Worm (Caenorhabditis elegans) whole organism, mixed stage, embryonic: ENCODE measurements around the gene lys-8.

Experiments
- M03D4.4 ChIP-seq: sonication (generic microtip); optimal IDR thresholded peaks from 2 replicates; lab custom pipeline; 2017; ENCODE audit warnings: mild to moderate bottlenecking, missing genetic modification characterization, missing compliant biosample characterization
- bed-3 ChIP-seq: fragments of 200-800 bp; sonication (Bioruptor generic); optimal IDR thresholded peaks from 3 replicates; lab custom pipeline; 2018; ENCODE audit warnings: mild to moderate bottlenecking, missing genetic modification characterization, moderate library complexity, missing compliant biosample characterization
- ceh-39 ChIP-seq: fragments of 150-350 bp; optimal IDR thresholded peaks from 2 replicates; lab custom pipeline; 2014; ENCODE audit warnings: missing biosample characterization, missing genetic modification characterization
- ceh-43 ChIP-seq: fragments of 200-800 bp; sonication (Bioruptor generic); optimal IDR thresholded peaks from 2 replicates; lab custom pipeline; 2018; ENCODE audit warnings: mild to moderate bottlenecking, missing genetic modification characterization, moderate library complexity, missing compliant biosample characterization
- ceh-83 ChIP-seq: fragments of 200-800 bp; sonication (Bioruptor generic); optimal IDR thresholded peaks from 2 replicates; lab custom pipeline; 2018; ENCODE audit warnings: mild to moderate bottlenecking, missing genetic modification characterization, missing compliant biosample characterization
- ces-1 ChIP-seq: fragments of 150-350 bp; optimal IDR thresholded peaks from 2 replicates; lab custom pipeline; 2014; ENCODE audit warnings: missing biosample characterization, missing genetic modification reagents, missing genetic modification characterization
- cnd-1 ChIP-seq: fragments of 200-800 bp; sonication (Bioruptor generic); optimal IDR thresholded peaks from 2 replicates; lab custom pipeline; 2018; ENCODE audit warnings: mild to moderate bottlenecking, missing genetic modification characterization, missing compliant biosample characterization
- drap-1 ChIP-seq: fragments of 200-800 bp; sonication (Bioruptor generic); optimal IDR thresholded peaks from 3 replicates; lab custom pipeline; 2018; ENCODE audit warnings: mild to moderate bottlenecking, missing genetic modification characterization, missing compliant biosample characterization
- elt-1 ChIP-seq: sonication (generic microtip); optimal IDR thresholded peaks from 2 replicates; lab custom pipeline; 2017; ENCODE audit warnings: missing genetic modification characterization, mild to moderate bottlenecking, missing compliant biosample characterization, antibody characterized with exemption, moderate library complexity, borderline replicate concordance; ENCODE audit not compliant: insufficient read depth
- elt-3 ChIP-seq: fragments of 150-350 bp; optimal IDR thresholded peaks from 2 replicates; lab custom pipeline; 2014; ENCODE audit warnings: missing biosample characterization, missing genetic modification characterization
- flh-1 ChIP-seq: fragments of 200-800 bp; sonication (Bioruptor generic); optimal IDR thresholded peaks from 2 replicates; lab custom pipeline; 2018; ENCODE audit warnings: mild to moderate bottlenecking, missing genetic modification characterization, moderate library complexity, missing compliant biosample characterization
- ham-2 ChIP-seq: fragments of 200-800 bp; sonication (Bioruptor generic); optimal IDR thresholded peaks from 2 replicates; lab custom pipeline; 2018; ENCODE audit warnings: mild to moderate bottlenecking, missing genetic modification characterization, missing compliant biosample characterization
- hlh-1 ChIP-seq: fragments of 150-350 bp; optimal IDR thresholded peaks from 2 replicates; lab custom pipeline; 2014; ENCODE audit warnings: missing biosample characterization, missing genetic modification reagents, missing genetic modification characterization
- lin-13 ChIP-seq: fragments of 150-350 bp; optimal IDR thresholded peaks from 2 replicates; lab custom pipeline; 2014; ENCODE audit warnings: missing biosample characterization, missing genetic modification characterization
- lin-32 ChIP-seq: fragments of 200-800 bp; sonication (Bioruptor generic); optimal IDR thresholded peaks from 2 replicates; lab custom pipeline; 2018; ENCODE audit warnings: mild to moderate bottlenecking, missing genetic modification characterization, missing compliant biosample characterization
- lsy-2 ChIP-seq: fragments of 150-350 bp; optimal IDR thresholded peaks from 2 replicates; lab custom pipeline; 2014; ENCODE audit warnings: missing biosample characterization, missing genetic modification characterization
- mab-5 ChIP-seq: fragments of 150-350 bp; optimal IDR thresholded peaks from 2 replicates; lab custom pipeline; 2014; ENCODE audit warnings: missing biosample characterization, missing genetic modification characterization
- mep-1 ChIP-seq: fragments of 150-350 bp; optimal IDR thresholded peaks from 2 replicates; lab custom pipeline; 2017; ENCODE audit warnings: missing biosample characterization, missing genetic modification reagents, missing genetic modification characterization, inconsistent platforms
- mls-2 ChIP-seq: sonication (generic microtip); optimal IDR thresholded peaks from 2 replicates; lab custom pipeline; 2016; ENCODE audit warnings: mild to moderate bottlenecking, missing genetic modification characterization, moderate library complexity, missing compliant biosample characterization
- nhr-12 ChIP-seq: fragments of 150-350 bp; optimal IDR thresholded peaks from 2 replicates; lab custom pipeline; 2014; ENCODE audit warnings: missing biosample characterization, missing genetic modification characterization
- nhr-2 ChIP-seq: fragments of 150-350 bp; optimal IDR thresholded peaks from 2 replicates; lab custom pipeline; 2014; ENCODE audit warnings: missing biosample characterization, missing genetic modification characterization
- nhr-237 ChIP-seq: fragments of 150-350 bp; optimal IDR thresholded peaks from 2 replicates; lab custom pipeline; 2014; ENCODE audit warnings: missing biosample characterization, missing genetic modification characterization
- nhr-28 ChIP-seq: fragments of 150-350 bp; optimal IDR thresholded peaks from 2 replicates; lab custom pipeline; 2014; ENCODE audit warnings: missing biosample characterization, missing genetic modification characterization
- nhr-76 ChIP-seq: sonication (generic microtip); optimal IDR thresholded peaks from 2 replicates; lab custom pipeline; 2017; ENCODE audit warnings: missing biosample characterization, missing genetic modification characterization
- pha-4 ChIP-seq: fragments of 150-350 bp; optimal IDR thresholded peaks from 2 replicates; lab custom pipeline; 2018; ENCODE audit warnings: missing biosample characterization, missing genetic modification reagents, missing genetic modification characterization
- sem-2 ChIP-seq: fragments of 200-800 bp; sonication (Bioruptor generic); optimal IDR thresholded peaks from 2 replicates; lab custom pipeline; 2018; ENCODE audit warnings: mild to moderate bottlenecking, missing genetic modification characterization, missing compliant biosample characterization
- snpc-4 ChIP-seq: fragments of 150-350 bp; optimal IDR thresholded peaks from 2 replicates; lab custom pipeline; 2014; ENCODE audit warnings: missing biosample characterization, missing genetic modification characterization
- sptf-1 ChIP-seq: sonication (generic microtip); optimal IDR thresholded peaks from 2 replicates; lab custom pipeline; 2017; ENCODE audit warnings: mild to moderate bottlenecking, missing genetic modification characterization, moderate library complexity, missing compliant biosample characterization
- tbx-8 ChIP-seq: fragments of 200-800 bp; sonication (Bioruptor generic); optimal IDR thresholded peaks from 2 replicates; lab custom pipeline; 2018; ENCODE audit warnings: mild to moderate bottlenecking, missing genetic modification characterization, moderate library complexity, missing compliant biosample characterization
- unc-120 ChIP-seq: sonication (generic microtip); optimal IDR thresholded peaks from 2 replicates; lab custom pipeline; 2017; ENCODE audit warnings: missing genetic modification characterization, missing compliant biosample characterization; ENCODE audit not compliant: poor library complexity, severe bottlenecking
- unc-39 ChIP-seq: fragments of 150-350 bp; optimal IDR thresholded peaks from 2 replicates; lab custom pipeline; 2014; ENCODE audit warnings: missing biosample characterization, missing genetic modification characterization
- unc-62 ChIP-seq: fragments of 150-350 bp; optimal IDR thresholded peaks from 2 replicates; lab custom pipeline; 2014; ENCODE audit warnings: missing biosample characterization, missing genetic modification reagents, missing genetic modification characterization
- zip-8 ChIP-seq: fragments of 150-350 bp; optimal IDR thresholded peaks from 2 replicates; lab custom pipeline; 2014; ENCODE audit warnings: missing biosample characterization, missing genetic modification characterization
- ztf-11 ChIP-seq: fragments of 150-350 bp; optimal IDR thresholded peaks from 2 replicates; lab custom pipeline; 2014; ENCODE audit warnings: missing biosample characterization, missing genetic modification characterization

lys-8 gene

DNA sequence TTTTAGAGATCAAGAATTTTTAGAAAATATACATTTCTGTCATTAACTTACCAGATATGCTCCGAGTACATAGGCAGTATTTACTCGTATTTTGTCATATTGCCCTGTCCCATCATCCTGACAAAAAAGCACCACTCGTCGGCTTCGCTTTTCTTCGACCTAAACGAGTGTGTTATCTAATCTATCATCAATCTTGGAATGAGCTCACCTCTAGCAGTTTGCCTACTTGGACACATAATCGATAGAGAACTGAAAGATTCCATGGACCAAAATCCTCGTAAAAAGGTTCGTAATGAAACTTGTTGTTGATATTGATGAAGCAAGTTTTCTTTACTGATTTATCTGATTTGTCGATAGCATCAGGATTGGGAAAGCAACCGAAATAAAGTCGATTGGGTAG lies 6.9 kb downstream of the lys-8 start:
- TF ChIP-seq unc-120 (tag; lab: Kevin White, UChicago) = no peak
- TF ChIP-seq bed-3 = no peak
- no peak for TF ChIP-seq mep-1
- TF ChIP-seq nhr-237 (tag; lab: Kevin White, UChicago) = no peak
- no peak for TF ChIP-seq elt-1 (tag; lab: Kevin White, UChicago)
- no peak for TF ChIP-seq snpc-4 (tag; lab: Kevin White, UChicago)
- TF ChIP-seq sptf-1 (tag; lab: Kevin White, UChicago) = no peak
- TF ChIP-seq zip-8 (tag; lab: Kevin White, UChicago) = no peak

DNA sequence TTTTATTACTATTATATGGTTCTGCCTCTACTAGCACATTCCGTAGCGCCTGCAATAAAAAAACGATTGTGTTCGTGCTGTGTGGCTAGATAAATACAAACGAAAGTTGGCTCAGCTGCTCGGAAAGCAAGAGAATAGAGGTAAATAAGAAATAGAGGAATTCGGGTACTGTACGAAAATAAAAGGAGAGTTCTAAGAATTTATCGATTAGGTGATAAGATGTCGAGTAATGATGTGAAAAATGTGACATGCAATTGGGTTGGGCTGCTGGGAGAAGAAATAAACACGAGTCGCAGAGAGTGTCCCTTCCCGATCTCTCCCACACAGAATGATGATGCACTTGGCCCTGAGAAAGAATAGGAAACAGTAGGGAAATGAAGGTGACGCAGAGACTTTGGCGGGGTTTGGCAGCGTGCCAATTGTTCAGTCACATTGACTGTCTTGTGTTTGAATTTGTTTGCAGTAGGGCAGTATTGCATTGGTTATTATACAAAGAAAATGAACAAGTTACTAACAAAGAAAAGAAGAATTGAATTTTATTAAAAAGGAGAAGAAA lies 7.5 kb downstream of the lys-8 start, which contains the start of gene cdc-14:
cdc-14 (minus strand) TSS at position 51 of the 556 bp plus-strand sequence.
- TF ChIP-seq sptf-1 (tag; lab: Kevin White, UChicago) (no peak), lin-32 (no peak), drap-1 (GFP tag; lab: Kevin White, UChicago) (no peak), lin-13 (tag; lab: Kevin White, UChicago) (peak; percentile 81), sem-2 (no peak), ceh-83 (GFP tag; lab: Kevin White, UChicago) (no peak), unc-39 (no peak), snpc-4 (tag; lab: Kevin White, UChicago) (no peak), nhr-2 (tag; lab: Kevin White, UChicago) (peak; percentile 2), ham-2 (GFP tag; lab: Kevin White, UChicago) (no peak), nhr-237 (tag; lab: Kevin White, UChicago) (peak; percentile 39), ceh-39 (tag; lab: Kevin White, UChicago) (peak; percentile 75), zip-8 (tag; lab: Kevin White, UChicago) (no peak), lsy-2 (tag; lab: Kevin White, UChicago) (peak; percentile 44), unc-62 (GFP tag; lab: Kevin White, UChicago) (peak; percentile 80), nhr-12 (tag; lab: Kevin White, UChicago) (no peak), nhr-28 (no peak), flh-1 (GFP tag; lab: Kevin White, UChicago) (no peak), mls-2 (tag; lab: Kevin White, UChicago) (no peak), mep-1 (peak; percentile 87), nhr-76 (no peak), unc-120 (tag; lab: Kevin White, UChicago) (peak; percentile 74), bed-3 (no peak), ces-1 (GFP tag; lab: Kevin White, UChicago) (peak; percentile 45), hlh-1 (peak; percentile 86), M03D4.4 (tag; lab: Kevin White, UChicago) (no peak), ceh-43 (no peak), elt-3 (tag; lab: Kevin White, UChicago) (no peak), cnd-1 (tag; lab: Kevin White, UChicago) (peak; percentile 47)
- TF ChIP-seq, all 35 proteins: peak for 11

DNA sequence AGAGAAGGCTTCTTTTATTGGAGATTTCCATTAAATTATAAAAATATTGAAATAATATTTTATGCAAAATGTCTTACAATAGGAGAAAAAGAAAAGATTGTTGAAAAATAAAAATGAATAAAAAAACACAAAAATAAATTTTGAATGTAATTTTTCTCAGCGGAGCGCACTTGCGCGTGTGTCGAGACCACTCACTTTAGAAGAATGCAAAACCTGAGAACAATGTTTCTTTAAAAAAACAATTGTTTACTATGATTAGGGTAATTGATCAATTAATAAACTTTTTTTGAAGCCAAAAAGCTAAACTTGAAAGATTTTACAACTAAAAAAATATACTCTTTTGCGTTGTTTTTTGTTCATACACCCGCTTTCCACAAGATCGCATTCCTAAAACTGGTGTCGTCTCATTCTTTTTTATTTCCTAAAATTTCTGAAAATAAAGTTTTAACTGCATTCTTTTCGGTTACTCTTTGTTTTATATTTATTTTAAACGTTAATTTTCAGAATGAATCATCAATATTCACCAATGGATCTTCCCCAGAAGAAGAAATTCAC lies 8.3 kb downstream of the lys-8 start, which contains the start of gene ttc-4:
ttc-4 (plus strand) TSS at position 505 of the 555 bp plus-strand sequence.
- TF ChIP-seq pha-4 = no peak
- no peak for TF ChIP-seq ham-2 (GFP tag; lab: Kevin White, UChicago)
- no peak for TF ChIP-seq bed-3
- no peak for TF ChIP-seq unc-62 (GFP tag; lab: Kevin White, UChicago)
- TF ChIP-seq ceh-43 = no peak
- no peak for TF ChIP-seq nhr-28
- no peak for TF ChIP-seq tbx-8 (GFP tag; lab: Kevin White, UChicago)
- TF ChIP-seq mab-5 (tag; lab: Kevin White, UChicago) = no peak
- TF ChIP-seq ztf-11 (tag; lab: Kevin White, UChicago) = no peak
- no peak for TF ChIP-seq lin-13 (tag; lab: Kevin White, UChicago)
- TF ChIP-seq elt-3 (tag; lab: Kevin White, UChicago) = no peak
- TF ChIP-seq sem-2 = no peak
- TF ChIP-seq nhr-12 (tag; lab: Kevin White, UChicago) = no peak
- TF ChIP-seq sptf-1 (tag; lab: Kevin White, UChicago) = peak; percentile 45
- no peak for TF ChIP-seq M03D4.4 (tag; lab: Kevin White, UChicago)
- no peak for TF ChIP-seq nhr-76
- no peak for TF ChIP-seq unc-120 (tag; lab: Kevin White, UChicago)
- TF ChIP-seq mep-1 = peak; percentile 68
- no peak for TF ChIP-seq flh-1 (GFP tag; lab: Kevin White, UChicago)
- no peak for TF ChIP-seq zip-8 (tag; lab: Kevin White, UChicago)
- TF ChIP-seq hlh-1 = no peak
- no peak for TF ChIP-seq ceh-39 (tag; lab: Kevin White, UChicago)
- TF ChIP-seq lsy-2 (tag; lab: Kevin White, UChicago) = no peak
- TF ChIP-seq nhr-237 (tag; lab: Kevin White, UChicago) = peak; percentile 68
- no peak for TF ChIP-seq snpc-4 (tag; lab: Kevin White, UChicago)
- no peak for TF ChIP-seq unc-39
- no peak for TF ChIP-seq elt-1 (tag; lab: Kevin White, UChicago)
- TF ChIP-seq mls-2 (tag; lab: Kevin White, UChicago) = no peak
- TF ChIP-seq ces-1 (GFP tag; lab: Kevin White, UChicago) = peak; percentile 39
- TF ChIP-seq lin-32 = no peak
